Fruit fly (Drosophila melanogaster) whole organism, embryonic: Measurements from ENCODE around the gene CG32845.
A peak's percentile ranks its signal among the peaks of the same experiment; 100 is the strongest.

Experiments used
- Ada2b ChIP-seq: fragments of 200-800 bp; sonication (Bioruptor generic); IDR thresholded peaks from 2 replicates; pipeline ENCODE4 v1.3.6; 2022; ENCODE audit warnings: missing biosample characterization, missing genetic modification characterization
- Awh ChIP-seq: fragments of 200-800 bp; sonication (Bioruptor generic); IDR thresholded peaks from 2 replicates; pipeline ENCODE4, ENCODE4 v1.3.6; 2022; ENCODE audit warnings: missing biosample characterization, missing genetic modification characterization
- Blimp-1 ChIP-seq: fragments of 200-800 bp; sonication (Bioruptor generic); optimal IDR thresholded peaks from 3 replicates; lab custom pipeline; 2018; ENCODE audit warnings: missing biosample characterization, missing genetic modification characterization, mild to moderate bottlenecking, moderate library complexity, missing genetic modification reagents
- C15 ChIP-seq: fragments of 200-800 bp; sonication (Bioruptor generic); IDR thresholded peaks from 3 replicates; pipeline ENCODE4 v1.3.6; 2022; ENCODE audit warnings: missing biosample characterization, missing genetic modification characterization
- CG10321 ChIP-seq: fragments of 200-800 bp; sonication (Bioruptor generic); IDR thresholded peaks from 2 replicates; pipeline ENCODE4 v1.3.6; 2022; ENCODE audit warnings: missing biosample characterization, missing genetic modification characterization
- CG10462 ChIP-seq: fragments of 200-800 bp; sonication (Bioruptor generic); optimal IDR thresholded peaks from 2 replicates; lab custom pipeline; 2016; ENCODE audit warnings: missing biosample characterization, missing genetic modification characterization
- CG15696 ChIP-seq: fragments of 200-800 bp; sonication (Bioruptor generic); optimal IDR thresholded peaks from 2 replicates; lab custom pipeline; 2019; ENCODE audit warnings: missing biosample characterization, mild to moderate bottlenecking, missing genetic modification characterization, moderate library complexity
- CG1602 ChIP-seq: fragments of 200-800 bp; sonication (Bioruptor generic); optimal IDR thresholded peaks from 3 replicates; lab custom pipeline; 2016; ENCODE audit warnings: missing biosample characterization, missing genetic modification characterization
- CG16815 ChIP-seq: fragments of 200-800 bp; sonication (Bioruptor generic); optimal IDR thresholded peaks from 3 replicates; lab custom pipeline; 2017; ENCODE audit warnings: missing biosample characterization, mild to moderate bottlenecking, missing genetic modification characterization
- CG17359 ChIP-seq: fragments of 200-800 bp; sonication (Bioruptor generic); optimal IDR thresholded peaks from 3 replicates; lab custom pipeline; 2018; ENCODE audit warnings: missing biosample characterization, mild to moderate bottlenecking, missing genetic modification characterization, moderate library complexity
- CG17802 ChIP-seq: fragments of 200-800 bp; sonication (Bioruptor generic); optimal IDR thresholded peaks from 2 replicates; lab custom pipeline; 2018; ENCODE audit warnings: missing biosample characterization, mild to moderate bottlenecking, missing genetic modification characterization, moderate library complexity
- CG18011 ChIP-seq: fragments of 200-800 bp; sonication (Bioruptor generic); optimal IDR thresholded peaks from 2 replicates; lab custom pipeline; 2017; ENCODE audit warnings: missing biosample characterization, missing genetic modification characterization, mild to moderate bottlenecking, moderate library complexity, missing genotype
- CG2678 ChIP-seq: fragments of 200-800 bp; sonication (Bioruptor generic); optimal IDR thresholded peaks from 3 replicates; lab custom pipeline; 2019; ENCODE audit warnings: missing biosample characterization, mild to moderate bottlenecking, missing genetic modification characterization, moderate library complexity
- CG6765 ChIP-seq: fragments of 200-800 bp; sonication (Bioruptor generic); optimal IDR thresholded peaks from 3 replicates; lab custom pipeline; 2017; ENCODE audit warnings: missing biosample characterization, mild to moderate bottlenecking, missing genetic modification characterization
- CG7372 ChIP-seq: fragments of 200-800 bp; sonication (Bioruptor generic); IDR thresholded peaks from 2 replicates; pipeline ENCODE4 v1.3.6; 2022; ENCODE audit warnings: missing biosample characterization, missing genetic modification characterization
- CG9215 ChIP-seq: fragments of 200-800 bp; sonication (Bioruptor generic); IDR thresholded peaks from 2 replicates; pipeline ENCODE4 v1.3.6; 2022; ENCODE audit warnings: missing biosample characterization, missing genetic modification characterization
- CoRest ChIP-seq: fragments of 200-800 bp; sonication (Bioruptor generic); optimal IDR thresholded peaks from 3 replicates; lab custom pipeline; 2018; ENCODE audit warnings: missing biosample characterization, mild to moderate bottlenecking, missing genetic modification characterization, moderate library complexity
- Doc3 ChIP-seq: fragments of 200-800 bp; sonication (Bioruptor generic); IDR thresholded peaks from 3 replicates; pipeline ENCODE4 v1.3.6; 2022; ENCODE audit warnings: missing biosample characterization, missing genetic modification characterization; ENCODE audit not compliant: partially characterized antibody
- Dref ChIP-seq: fragments of 200-800 bp; sonication (Bioruptor generic); IDR thresholded peaks from 2 replicates; pipeline ENCODE4 v1.3.6; 2022; ENCODE audit warnings: missing biosample characterization, missing genetic modification characterization
- HHEX ChIP-seq: fragments of 200-800 bp; sonication (Bioruptor generic); optimal IDR thresholded peaks from 3 replicates; lab custom pipeline; 2017; ENCODE audit warnings: missing biosample characterization, mild to moderate bottlenecking, missing genetic modification characterization, missing genetic modification reagents
- NC2β ChIP-seq: fragments of 200-800 bp; sonication (Bioruptor generic); optimal IDR thresholded peaks from 2 replicates; lab custom pipeline; 2016; ENCODE audit warnings: missing biosample characterization, missing genetic modification characterization
- Oli ChIP-seq: fragments of 200-800 bp; sonication (Bioruptor generic); optimal IDR thresholded peaks from 2 replicates; lab custom pipeline; 2018; ENCODE audit warnings: missing biosample characterization, mild to moderate bottlenecking, missing genetic modification characterization, moderate library complexity
- PHDP ChIP-seq: fragments of 200-800 bp; sonication (Bioruptor generic); optimal IDR thresholded peaks from 3 replicates; lab custom pipeline; 2018; ENCODE audit warnings: missing biosample characterization, mild to moderate bottlenecking, missing genetic modification characterization, moderate library complexity
- Six4 ChIP-seq: fragments of 200-800 bp; sonication (Bioruptor generic); optimal IDR thresholded peaks from 2 replicates; lab custom pipeline; 2016; ENCODE audit warnings: missing biosample characterization, missing genetic modification characterization
- Sry-β ChIP-seq: fragments of 200-800 bp; sonication (Bioruptor generic); optimal IDR thresholded peaks from 2 replicates; lab custom pipeline; 2018; ENCODE audit warnings: missing biosample characterization, mild to moderate bottlenecking, missing genetic modification characterization, moderate library complexity
- Usf ChIP-seq: fragments of 200-800 bp; sonication (Bioruptor generic); optimal IDR thresholded peaks from 2 replicates; lab custom pipeline; 2017; ENCODE audit warnings: missing genotype, missing biosample characterization, missing genetic modification characterization
- al ChIP-seq: fragments of 200-800 bp; sonication (Bioruptor generic); IDR thresholded peaks from 2 replicates; pipeline ENCODE4 v1.3.6; 2022; ENCODE audit warnings: missing biosample characterization, missing genetic modification characterization
- bigmax ChIP-seq: fragments of 200-800 bp; sonication (Bioruptor generic); optimal IDR thresholded peaks from 2 replicates; lab custom pipeline; 2018; ENCODE audit warnings: missing biosample characterization, mild to moderate bottlenecking, missing genetic modification characterization
- crol ChIP-seq: fragments of 200-800 bp; sonication (Bioruptor generic); IDR thresholded peaks from 2 replicates; pipeline ENCODE4 v1.3.6; 2022; ENCODE audit warnings: missing biosample characterization, missing genetic modification characterization
- crp ChIP-seq, 2 experiments: fragments of 200-800 bp; sonication (Bioruptor generic); optimal IDR thresholded peaks; 2 replicates in 1 of 2; 3 replicates in 1 of 2; lab custom pipeline; 2017; ENCODE audit warnings: missing biosample characterization in 2 of 2, missing genetic modification characterization in 2 of 2, mild to moderate bottlenecking in 1 of 2, moderate library complexity in 1 of 2
- eyg ChIP-seq: fragments of 200-800 bp; sonication (Bioruptor generic); optimal IDR thresholded peaks from 3 replicates; lab custom pipeline; 2016; ENCODE audit warnings: missing biosample characterization, missing genetic modification characterization
- gce ChIP-seq: fragments of 200-800 bp; sonication (Bioruptor generic); IDR thresholded peaks from 3 replicates; pipeline ENCODE4 v1.3.6; 2022; ENCODE audit warnings: missing biosample characterization, missing genetic modification characterization
- her ChIP-seq: fragments of 200-800 bp; sonication (Bioruptor generic); optimal IDR thresholded peaks from 2 replicates; lab custom pipeline; 2016; ENCODE audit warnings: missing biosample characterization, missing genetic modification characterization
- insv ChIP-seq, 2 experiments: fragments of 200-800 bp; sonication (Bioruptor generic); optimal IDR thresholded peaks; 3 replicates each; lab custom pipeline; 2016 to 2018; ENCODE audit warnings: missing biosample characterization in 2 of 2, missing genetic modification characterization in 2 of 2
- jing ChIP-seq: fragments of 200-800 bp; sonication (Bioruptor generic); optimal IDR thresholded peaks from 2 replicates; lab custom pipeline; 2018; ENCODE audit warnings: missing biosample characterization, mild to moderate bottlenecking, missing genetic modification characterization
- klu ChIP-seq: fragments of 200-800 bp; sonication (Bioruptor generic); IDR thresholded peaks from 2 replicates; pipeline ENCODE4 v1.3.6; 2022; ENCODE audit warnings: missing biosample characterization, missing genetic modification characterization
- lbe ChIP-seq: fragments of 200-800 bp; sonication (Bioruptor generic); optimal IDR thresholded peaks from 2 replicates; lab custom pipeline; 2016; ENCODE audit warnings: missing biosample characterization, mild to moderate bottlenecking, missing genetic modification characterization
- lmd ChIP-seq: fragments of 200-800 bp; sonication (Bioruptor generic); IDR thresholded peaks from 2 replicates; pipeline ENCODE4 v1.3.6; 2022; ENCODE audit warnings: missing biosample characterization, missing genetic modification characterization
- mam ChIP-seq: fragments of 200-800 bp; sonication (Bioruptor generic); optimal IDR thresholded peaks from 3 replicates; lab custom pipeline; 2016; ENCODE audit warnings: missing biosample characterization, missing genetic modification characterization
- oc ChIP-seq: fragments of 200-800 bp; sonication (Bioruptor generic); optimal IDR thresholded peaks from 2 replicates; lab custom pipeline; 2018; ENCODE audit warnings: missing biosample characterization, mild to moderate bottlenecking, missing genetic modification characterization, moderate library complexity
- pan ChIP-seq, 4 experiments: fragments of >200 bp in 3 of 4; fragments of 200-800 bp in 1 of 4; sonication (Bioruptor generic) in 1 of 4; optimal IDR thresholded peaks in 3 of 4; IDR thresholded peaks in 1 of 4; 2 replicates each; pipeline versions ENCODE4 v1.3.6 to Lab custom; 2017 to 2022; ENCODE audit warnings: missing biosample characterization in 2 of 4, missing genetic modification characterization in 2 of 4, mixed read lengths in 1 of 4
- pita ChIP-seq: fragments of 200-800 bp; sonication (Bioruptor generic); optimal IDR thresholded peaks from 2 replicates; lab custom pipeline; 2017; ENCODE audit warnings: missing biosample characterization, mild to moderate bottlenecking, missing genetic modification characterization
- run ChIP-seq: fragments of 200-800 bp; sonication (Bioruptor generic); optimal IDR thresholded peaks from 3 replicates; lab custom pipeline; 2018; ENCODE audit warnings: missing biosample characterization, mild to moderate bottlenecking, missing genetic modification characterization
- seq ChIP-seq: fragments of 200-800 bp; sonication (Bioruptor generic); IDR thresholded peaks from 2 replicates; pipeline ENCODE4 v1.3.6; 2022; ENCODE audit warnings: missing biosample characterization, missing genetic modification characterization
- sim ChIP-seq: fragments of 200-800 bp; sonication (Bioruptor generic); IDR thresholded peaks from 2 replicates; pipeline ENCODE4 v1.3.6; 2022; ENCODE audit warnings: missing biosample characterization, missing genetic modification characterization
- sna ChIP-seq: fragments of 200-800 bp; sonication (Bioruptor generic); IDR thresholded peaks from 2 replicates; pipeline ENCODE4 v1.3.6; 2022; ENCODE audit warnings: missing biosample characterization, missing genetic modification characterization; ENCODE audit not compliant: partially characterized antibody
- sug ChIP-seq: fragments of 200-800 bp; optimal IDR thresholded peaks from 2 replicates; lab custom pipeline; 2019; ENCODE audit warnings: missing biosample characterization, mild to moderate bottlenecking, missing genetic modification characterization, moderate library complexity
- vvl ChIP-seq: fragments of 200-800 bp; sonication (Bioruptor generic); IDR thresholded peaks from 2 replicates; pipeline ENCODE4 v1.3.6; 2022; ENCODE audit warnings: missing biosample characterization, missing genetic modification characterization
- zf30C ChIP-seq: fragments of 200-800 bp; sonication (Bioruptor generic); optimal IDR thresholded peaks from 3 replicates; lab custom pipeline; 2018; ENCODE audit warnings: missing biosample characterization, mild to moderate bottlenecking, missing genetic modification characterization

The CG32845 gene

dm6 chr3L:263500-264377 lies 9.5 kb downstream of the CG32845 start (continued):
- TF ChIP-seq al (no peak), CG1602 (no peak), Blimp-1 (GFP tag; lab: Kevin White, UChicago) (peak; percentile 45), CG10321 (GFP tag; lab: Robert Waterston, UW) (peak; percentile 93), CG16815 (GFP tag; lab: Kevin White, UChicago) (no peak), CoRest (tag; lab: Kevin White, UChicago) (no peak), CG10462 (GFP tag; lab: Kevin White, UChicago) (no peak), sug (no peak), sna (GFP tag; lab: Robert Waterston, UW) (no peak), vvl (GFP tag; lab: Robert Waterston, UW) (no peak), CG6765 (GFP tag; lab: Kevin White, UChicago) (no peak), lmd (GFP tag; lab: Robert Waterston, UW) (no peak), CG2678 (tag; lab: Kevin White, UChicago) (no peak), her (no peak), lbe (no peak), oc (tag; lab: Kevin White, UChicago) (no peak), NC2β (GFP tag; lab: Kevin White, UChicago) (no peak), CG18011 (GFP tag; lab: Kevin White, UChicago) (no peak), Six4 (GFP tag; lab: Kevin White, UChicago) (no peak), gce (GFP tag; lab: Robert Waterston, UW) (0 out of 3 replicates have a peak, but pooled peaks have one; percentile 42), Sry-β (GFP tag; lab: Kevin White, UChicago) (no peak), eyg (no peak), seq (GFP tag; lab: Robert Waterston, UW) (no peak), jing (GFP tag; lab: Kevin White, UChicago) (no peak), Doc3 (GFP tag; lab: Robert Waterston, UW) (no peak), PHDP (tag; lab: Kevin White, UChicago) (no peak), HHEX (GFP tag; lab: Kevin White, UChicago) (no peak), Usf (GFP tag; lab: Kevin White, UChicago) (no peak), mam (GFP tag; lab: Kevin White, UChicago) (no peak), Oli (tag; lab: Kevin White, UChicago) (no peak), CG9215 (GFP tag; lab: Robert Waterston, UW) (no peak), klu (GFP tag; lab: Robert Waterston, UW) (no peak), CG15696 (tag; lab: Kevin White, UChicago) (no peak), Dref (peak; percentile 42; the same call in 1 of the 2 replicates), crp (GFP tag; optimal IDR thresholded peaks at IDR 0.05; lab: Kevin White, UChicago) (no peak), CG17802 (tag; lab: Kevin White, UChicago) (no peak), pan (optimal IDR thresholded peaks at IDR 0.05; lab: Kevin White, UChicago) (no peak), pan (GFP tag; optimal IDR thresholded peaks at IDR 0.05 in 1 of 2, IDR thresholded peaks at IDR 0.05 in 1 of 2) (no peak), zf30C (GFP tag; lab: Kevin White, UChicago) (no peak), Ada2b (GFP tag; lab: Robert Waterston, UW) (0 out of 2 replicates have a peak, but pooled peaks have one; percentile 6), run (tag; lab: Kevin White, UChicago) (no peak), CG17359 (no peak), insv (GFP tag; optimal IDR thresholded peaks at IDR 0.05; lab: Kevin White, UChicago) (no peak), bigmax (GFP tag; lab: Kevin White, UChicago) (peak; percentile 93), pita (GFP tag; lab: Kevin White, UChicago) (no peak), CG7372 (no peak), crol (GFP tag; lab: Robert Waterston, UW) (peak; percentile 71), sim (no peak), Awh (GFP tag; lab: Robert Waterston, UW) (no peak), C15 (GFP tag; lab: Robert Waterston, UW) (no peak)
